Fruit fly (Drosophila melanogaster) whole organism, embryonic: ENCODE results near the gene vers.
A peak's percentile ranks its signal among the peaks of the same experiment; 100 is the strongest.

Experiments
- Awh ChIP-seq: fragments of 200-800 bp; sonication (Bioruptor generic); IDR thresholded peaks from 2 replicates; pipeline ENCODE4, ENCODE4 v1.3.6; 2022; ENCODE audit warnings: missing biosample characterization, missing genetic modification characterization
- BtbVII ChIP-seq: fragments of 200-800 bp; sonication (Bioruptor generic); optimal IDR thresholded peaks from 3 replicates; lab custom pipeline; 2017; ENCODE audit warnings: missing biosample characterization, mild to moderate bottlenecking, missing genetic modification characterization
- CG10274 ChIP-seq: fragments of 200-800 bp; sonication (Bioruptor generic); optimal IDR thresholded peaks from 3 replicates; lab custom pipeline; 2017; ENCODE audit warnings: missing biosample characterization, mild to moderate bottlenecking, missing genetic modification characterization
- CG14441 ChIP-seq: fragments of 200-800 bp; sonication (Bioruptor generic); IDR thresholded peaks from 2 replicates; pipeline ENCODE4 v1.3.6; 2022; ENCODE audit warnings: missing biosample characterization, missing genetic modification characterization
- CG15696 ChIP-seq: fragments of 200-800 bp; sonication (Bioruptor generic); optimal IDR thresholded peaks from 2 replicates; lab custom pipeline; 2019; ENCODE audit warnings: missing biosample characterization, mild to moderate bottlenecking, missing genetic modification characterization, moderate library complexity
- CG17359 ChIP-seq: fragments of 200-800 bp; sonication (Bioruptor generic); optimal IDR thresholded peaks from 3 replicates; lab custom pipeline; 2018; ENCODE audit warnings: missing biosample characterization, mild to moderate bottlenecking, missing genetic modification characterization, moderate library complexity
- CG2202 ChIP-seq: fragments of 200-800 bp; sonication (Bioruptor generic); optimal IDR thresholded peaks from 2 replicates; lab custom pipeline; 2018; ENCODE audit warnings: missing biosample characterization, mild to moderate bottlenecking, missing genetic modification characterization
- CG31441 ChIP-seq: fragments of 200-800 bp; sonication (Bioruptor generic); IDR thresholded peaks from 2 replicates; pipeline ENCODE4 v1.3.6; 2022; ENCODE audit warnings: missing biosample characterization, missing genetic modification characterization
- CG32772 ChIP-seq: fragments of 200-800 bp; sonication (Bioruptor generic); IDR thresholded peaks from 2 replicates; pipeline ENCODE4 v1.3.6; 2022; ENCODE audit warnings: missing biosample characterization, missing genetic modification characterization
- CG3847 ChIP-seq: fragments of 200-800 bp; sonication (Bioruptor generic); IDR thresholded peaks from 2 replicates; pipeline ENCODE4 v1.3.6; 2022; ENCODE audit warnings: missing biosample characterization, missing genetic modification characterization
- CG3995 ChIP-seq: fragments of 200-800 bp; sonication (Bioruptor generic); optimal IDR thresholded peaks from 3 replicates; lab custom pipeline; 2016; ENCODE audit warnings: missing biosample characterization, missing genetic modification characterization
- CG7786 ChIP-seq: fragments of 200-800 bp; sonication (Bioruptor generic); optimal IDR thresholded peaks from 2 replicates; lab custom pipeline; 2016; ENCODE audit warnings: missing biosample characterization, missing genetic modification characterization
- CG9797 ChIP-seq: fragments of 200-800 bp; sonication (Bioruptor generic); optimal IDR thresholded peaks from 3 replicates; lab custom pipeline; 2018; ENCODE audit warnings: missing biosample characterization, mild to moderate bottlenecking, missing genetic modification characterization
- CG9817 ChIP-seq: fragments of 200-800 bp; sonication (Bioruptor generic); optimal IDR thresholded peaks from 2 replicates; lab custom pipeline; 2018; ENCODE audit warnings: missing biosample characterization, mild to moderate bottlenecking, missing genetic modification characterization, moderate library complexity
- Camta ChIP-seq: fragments of 200-800 bp; sonication (Bioruptor generic); optimal IDR thresholded peaks from 2 replicates; lab custom pipeline; 2016; ENCODE audit warnings: missing biosample characterization, missing genetic modification characterization
- E2f2 ChIP-seq: fragments of 200-800 bp; sonication (Bioruptor generic); IDR thresholded peaks from 2 replicates; pipeline ENCODE4 v1.3.6; 2022; ENCODE audit warnings: missing biosample characterization, missing genetic modification characterization
- Fer2 ChIP-seq: fragments of 200-800 bp; sonication (Bioruptor generic); optimal IDR thresholded peaks from 2 replicates; lab custom pipeline; 2018; ENCODE audit warnings: missing biosample characterization, mild to moderate bottlenecking, missing genetic modification characterization, moderate library complexity
- H2.0 ChIP-seq: fragments of 200-800 bp; sonication (Bioruptor generic); IDR thresholded peaks from 2 replicates; pipeline ENCODE4 v1.3.6; 2022; ENCODE audit warnings: missing biosample characterization, missing genetic modification characterization
- Lim3 ChIP-seq: fragments of 200-800 bp; sonication (Bioruptor generic); IDR thresholded peaks from 2 replicates; pipeline ENCODE4 v1.3.6; 2022; ENCODE audit warnings: missing biosample characterization, missing genetic modification characterization
- Oli ChIP-seq: fragments of 200-800 bp; sonication (Bioruptor generic); optimal IDR thresholded peaks from 2 replicates; lab custom pipeline; 2018; ENCODE audit warnings: missing biosample characterization, mild to moderate bottlenecking, missing genetic modification characterization, moderate library complexity
- Pdp1 ChIP-seq, 2 experiments: fragments of 200-800 bp; sonication (Bioruptor generic); optimal IDR thresholded peaks; 3 replicates each; lab custom pipeline; 2016; ENCODE audit warnings: missing biosample characterization in 2 of 2, missing genetic modification characterization in 2 of 2, mild to moderate bottlenecking in 1 of 2, moderate library complexity in 1 of 2
- Ptx1 ChIP-seq: fragments of 200-800 bp; sonication (Bioruptor generic); IDR thresholded peaks from 2 replicates; pipeline ENCODE4 v1.3.6; 2022; ENCODE audit warnings: missing biosample characterization, missing genetic modification characterization
- Stat92E ChIP-seq, 3 experiments: fragments of >200 bp in 2 of 3; fragments of 200-800 bp in 1 of 3; sonication (Bioruptor generic) in 1 of 3; optimal IDR thresholded peaks; 2 replicates each; lab custom pipeline; 2017 to 2019; ENCODE audit warnings: missing biosample characterization in 3 of 3, missing genetic modification characterization in 3 of 3, mild to moderate bottlenecking in 1 of 3, moderate library complexity in 1 of 3
- corto ChIP-seq: fragments of 200-800 bp; sonication (Bioruptor generic); optimal IDR thresholded peaks from 2 replicates; lab custom pipeline; 2016; ENCODE audit warnings: missing biosample characterization, mild to moderate bottlenecking, missing genetic modification characterization, moderate library complexity
- crol ChIP-seq: fragments of 200-800 bp; sonication (Bioruptor generic); IDR thresholded peaks from 2 replicates; pipeline ENCODE4 v1.3.6; 2022; ENCODE audit warnings: missing biosample characterization, missing genetic modification characterization
- dmrt11E ChIP-seq: fragments of 200-800 bp; sonication (Bioruptor generic); optimal IDR thresholded peaks from 3 replicates; lab custom pipeline; 2018; ENCODE audit warnings: missing biosample characterization, mild to moderate bottlenecking, missing genetic modification characterization, moderate library complexity
- ems ChIP-seq: fragments of 200-800 bp; sonication (Bioruptor generic); optimal IDR thresholded peaks from 3 replicates; lab custom pipeline; 2016; ENCODE audit warnings: missing biosample characterization, missing genetic modification characterization
- eve ChIP-seq, 2 experiments: fragments of >200 bp; optimal IDR thresholded peaks; 2 replicates each; lab custom pipeline; 2017; ENCODE audit warnings: missing biosample characterization in 2 of 2, missing genetic modification characterization in 2 of 2
- exex ChIP-seq: fragments of 200-800 bp; sonication (Bioruptor generic); optimal IDR thresholded peaks from 4 replicates; lab custom pipeline; 2018; ENCODE audit warnings: missing biosample characterization, mild to moderate bottlenecking, missing genetic modification characterization, moderate library complexity
- fd64A ChIP-seq: fragments of 200-800 bp; sonication (Bioruptor generic); optimal IDR thresholded peaks from 3 replicates; lab custom pipeline; 2018; ENCODE audit warnings: missing biosample characterization, mild to moderate bottlenecking, missing genetic modification characterization
- hkb ChIP-seq, 2 experiments: fragments of 200-800 bp in 1 of 2; fragments of >200 bp in 1 of 2; sonication (Bioruptor generic) in 1 of 2; IDR thresholded peaks in 1 of 2; optimal IDR thresholded peaks in 1 of 2; 2 replicates each; pipeline versions ENCODE4 v1.3.6 to Lab custom; 2017 to 2022; ENCODE audit warnings: missing biosample characterization in 1 of 2, missing genetic modification characterization in 1 of 2
- ind ChIP-seq: fragments of 200-800 bp; sonication (Bioruptor generic); optimal IDR thresholded peaks from 3 replicates; lab custom pipeline; 2016; ENCODE audit warnings: missing biosample characterization, missing genetic modification characterization
- lilli ChIP-seq: fragments of 200-800 bp; sonication (Bioruptor generic); optimal IDR thresholded peaks from 3 replicates; lab custom pipeline; 2016; ENCODE audit warnings: missing biosample characterization, missing genetic modification characterization
- mam ChIP-seq: fragments of 200-800 bp; sonication (Bioruptor generic); optimal IDR thresholded peaks from 3 replicates; lab custom pipeline; 2016; ENCODE audit warnings: missing biosample characterization, missing genetic modification characterization
- odd ChIP-seq: fragments of 200-800 bp; sonication (Bioruptor generic); optimal IDR thresholded peaks from 2 replicates; lab custom pipeline; 2017; ENCODE audit warnings: missing biosample characterization, mild to moderate bottlenecking, missing genetic modification characterization
- pfk ChIP-seq: fragments of 200-800 bp; sonication (Bioruptor generic); optimal IDR thresholded peaks from 2 replicates; lab custom pipeline; 2018; ENCODE audit warnings: missing biosample characterization, mild to moderate bottlenecking, missing genetic modification characterization, moderate library complexity
- prd ChIP-seq, 3 experiments: fragments of >200 bp in 2 of 3; fragments of 200-800 bp in 1 of 3; sonication (Bioruptor generic) in 1 of 3; optimal IDR thresholded peaks in 2 of 3; IDR thresholded peaks in 1 of 3; 2 replicates in 2 of 3; 3 replicates in 1 of 3; pipeline versions ENCODE4 v1.3.6 to Lab custom; 2017 to 2022; ENCODE audit warnings: missing biosample characterization in 1 of 3, missing genetic modification characterization in 1 of 3
- rib ChIP-seq: fragments of 200-800 bp; sonication (Bioruptor generic); IDR thresholded peaks from 2 replicates; pipeline ENCODE4 v1.3.6; 2022; ENCODE audit warnings: missing biosample characterization, missing genetic modification characterization
- row ChIP-seq: fragments of 200-800 bp; sonication (Bioruptor generic); IDR thresholded peaks from 3 replicates; pipeline ENCODE4 v1.3.6; 2022; ENCODE audit warnings: missing biosample characterization, missing genetic modification characterization
- sens ChIP-seq: fragments of 200-800 bp; sonication (Bioruptor generic); peaks from one replicate; lab custom pipeline; 2016; ENCODE audit warnings: missing biosample characterization, missing genetic modification characterization
- sisA ChIP-seq: fragments of 200-800 bp; sonication (Bioruptor generic); IDR thresholded peaks from 2 replicates; pipeline ENCODE4 v1.3.6; 2022; ENCODE audit warnings: missing biosample characterization, missing genetic modification characterization
- ssp ChIP-seq: fragments of 200-800 bp; sonication (Bioruptor generic); IDR thresholded peaks from 2 replicates; pipeline ENCODE4 v1.3.6; 2022; ENCODE audit warnings: missing biosample characterization, missing genetic modification characterization
- stc ChIP-seq: fragments of 200-800 bp; sonication (Bioruptor generic); IDR thresholded peaks from 2 replicates; pipeline ENCODE4 v1.3.6; 2022; ENCODE audit warnings: missing biosample characterization, missing genetic modification characterization
- wor ChIP-seq: fragments of 200-800 bp; sonication (Bioruptor generic); IDR thresholded peaks from 2 replicates; pipeline ENCODE4 v1.3.6; 2022; ENCODE audit warnings: missing biosample characterization, missing genetic modification characterization

vers gene

dm6 chr3L:12073076-12073475 is 42.8 kb upstream of the vers start (continued):
- no peak for TF ChIP-seq prd (optimal IDR thresholded peaks at IDR 0.05; lab: Kevin White, UChicago)
- peak; percentile 46; the same call in 2 of the 3 replicates for TF ChIP-seq prd (GFP tag; IDR thresholded peaks at IDR 0.05; lab: Robert Waterston, UW)
- peak; percentile 25; the same call in 1 of the 2 replicates for TF ChIP-seq Ptx1 (GFP tag; lab: Robert Waterston, UW)
- TF ChIP-seq ssp (GFP tag; lab: Robert Waterston, UW), result peak; percentile 28; the same call in 1 of the 2 replicates
- TF ChIP-seq CG31441, result 0 out of 2 replicates have a peak, but pooled peaks have one; percentile 15
- TF ChIP-seq CG9817 (tag; lab: Kevin White, UChicago), result no peak
- TF ChIP-seq CG3995 (GFP tag; lab: Kevin White, UChicago), result no peak
- no peak for TF ChIP-seq pfk (GFP tag; lab: Kevin White, UChicago)
- TF ChIP-seq sisA (GFP tag; lab: Robert Waterston, UW), result peak; percentile 22; the same call in 1 of the 2 replicates
- no peak for TF ChIP-seq row
- no peak for TF ChIP-seq Oli
- no peak for TF ChIP-seq hkb (optimal IDR thresholded peaks at IDR 0.05; lab: Kevin White, UChicago)
- 0 out of 2 replicates have a peak, but pooled peaks have one; percentile 25 for TF ChIP-seq hkb (GFP tag; IDR thresholded peaks at IDR 0.05; lab: Robert Waterston, UW)
- TF ChIP-seq H2.0, result 0 out of 2 replicates have a peak, but pooled peaks have one; percentile 9
- TF ChIP-seq sens (GFP tag; lab: Kevin White, UChicago), result peak; percentile 81
- TF ChIP-seq CG10274 (GFP tag; lab: Kevin White, UChicago), result no peak
- TF ChIP-seq ind, result peak; percentile 4
- no peak for TF ChIP-seq crol
- no peak for TF ChIP-seq CG17359 (tag; lab: Kevin White, UChicago)
- 0 out of 2 replicates have a peak, but pooled peaks have one; percentile 27 for TF ChIP-seq CG14441 (GFP tag; lab: Robert Waterston, UW)
- TF ChIP-seq dmrt11E (tag; lab: Kevin White, UChicago), result peak; percentile 26
- TF ChIP-seq CG3847 (GFP tag; lab: Robert Waterston, UW), result no peak

dm6 chr3L:12073861-12074633 is 41.9 kb upstream of the vers start:
- TF ChIP-seq Camta (GFP tag; lab: Kevin White, UChicago), result no peak
- no peak for TF ChIP-seq rib (GFP tag; lab: Robert Waterston, UW)
- peak; percentile 71 for TF ChIP-seq exex (tag; lab: Kevin White, UChicago)
- TF ChIP-seq BtbVII (GFP tag; lab: Kevin White, UChicago), result no peak
- no peak for TF ChIP-seq Awh (GFP tag; lab: Robert Waterston, UW)
- no peak for TF ChIP-seq fd64A
- TF ChIP-seq wor (GFP tag; lab: Robert Waterston, UW), result no peak
- TF ChIP-seq Lim3 (GFP tag; lab: Robert Waterston, UW), result no peak
- TF ChIP-seq CG17359 (tag; lab: Kevin White, UChicago), result no peak
- no peak for TF ChIP-seq CG32772 (GFP tag; lab: Robert Waterston, UW)
- TF ChIP-seq Stat92E (GFP tag; optimal IDR thresholded peaks at IDR 0.05; lab: Kevin White, UChicago), result no peak
- no peak for TF ChIP-seq Fer2 (tag; lab: Kevin White, UChicago)
- TF ChIP-seq CG2202, result no peak
- TF ChIP-seq E2f2, result no peak
- TF ChIP-seq lilli (GFP tag; lab: Kevin White, UChicago), result no peak
- no peak for TF ChIP-seq CG7786 (GFP tag; lab: Kevin White, UChicago)
- no peak for TF ChIP-seq ems
- no peak for TF ChIP-seq stc (GFP tag; lab: Robert Waterston, UW)
- peak; percentile 18 for TF ChIP-seq CG15696
- TF ChIP-seq CG9797 (GFP tag; lab: Kevin White, UChicago), result no peak
- no peak for TF ChIP-seq Pdp1 (GFP tag; optimal IDR thresholded peaks at IDR 0.05; lab: Kevin White, UChicago)
- no peak for TF ChIP-seq eve (GFP tag; optimal IDR thresholded peaks at IDR 0.05; lab: Kevin White, UChicago)
- no peak for TF ChIP-seq corto (GFP tag; lab: Kevin White, UChicago)
- no peak for TF ChIP-seq odd (GFP tag; lab: Kevin White, UChicago)
- peak; percentile 55 for TF ChIP-seq sens (GFP tag; lab: Kevin White, UChicago)
- TF ChIP-seq mam, result no peak
- TF ChIP-seq, all 482 proteins: peak for 3
